Fruit fly (Drosophila melanogaster) whole organism, embryonic: ENCODE data around the gene CG43175.

Experiments used
- CG12104 ChIP-seq: fragments of 200-800 bp; sonication (Bioruptor generic); optimal IDR thresholded peaks from 3 replicates; lab custom pipeline; 2016; ENCODE audit warnings: missing biosample characterization, missing genetic modification characterization
- CG6654 ChIP-seq: fragments of 200-800 bp; sonication (Bioruptor generic); optimal IDR thresholded peaks from 2 replicates; lab custom pipeline; 2017; ENCODE audit warnings: missing biosample characterization, mild to moderate bottlenecking, missing genetic modification characterization
- CG6791 ChIP-seq: fragments of 200-800 bp; sonication (Bioruptor generic); IDR thresholded peaks from 3 replicates; pipeline ENCODE4 v1.3.6; 2022; ENCODE audit warnings: missing biosample characterization, missing genetic modification characterization; ENCODE audit not compliant: partially characterized antibody
- CTCF ChIP-seq: fragments of 200-800 bp; sonication (Bioruptor generic); optimal IDR thresholded peaks from 2 replicates; lab custom pipeline; 2017; ENCODE audit warnings: missing biosample characterization, mild to moderate bottlenecking, missing genetic modification characterization, moderate library complexity
- Dek ChIP-seq: fragments of 200-800 bp; sonication (Bioruptor generic); optimal IDR thresholded peaks from 3 replicates; lab custom pipeline; 2019; ENCODE audit warnings: missing biosample characterization, mild to moderate bottlenecking, missing genetic modification characterization, moderate library complexity
- Neu2 ChIP-seq: fragments of 200-800 bp; sonication (Bioruptor generic); optimal IDR thresholded peaks from 3 replicates; lab custom pipeline; 2016; ENCODE audit warnings: missing biosample characterization, missing genetic modification characterization, borderline replicate concordance
- hb ChIP-seq: fragments of 200-800 bp; sonication (Bioruptor generic); IDR thresholded peaks from 3 replicates; pipeline ENCODE4 v1.3.6; 2022; ENCODE audit warnings: missing biosample characterization, missing genetic modification characterization; ENCODE audit not compliant: partially characterized antibody
- her ChIP-seq: fragments of 200-800 bp; sonication (Bioruptor generic); optimal IDR thresholded peaks from 2 replicates; lab custom pipeline; 2016; ENCODE audit warnings: missing biosample characterization, missing genetic modification characterization
- psq ChIP-seq: fragments of 200-800 bp; sonication (Bioruptor generic); optimal IDR thresholded peaks from 2 replicates; lab custom pipeline; 2017; ENCODE audit warnings: missing biosample characterization, missing genetic modification characterization

DNA sequence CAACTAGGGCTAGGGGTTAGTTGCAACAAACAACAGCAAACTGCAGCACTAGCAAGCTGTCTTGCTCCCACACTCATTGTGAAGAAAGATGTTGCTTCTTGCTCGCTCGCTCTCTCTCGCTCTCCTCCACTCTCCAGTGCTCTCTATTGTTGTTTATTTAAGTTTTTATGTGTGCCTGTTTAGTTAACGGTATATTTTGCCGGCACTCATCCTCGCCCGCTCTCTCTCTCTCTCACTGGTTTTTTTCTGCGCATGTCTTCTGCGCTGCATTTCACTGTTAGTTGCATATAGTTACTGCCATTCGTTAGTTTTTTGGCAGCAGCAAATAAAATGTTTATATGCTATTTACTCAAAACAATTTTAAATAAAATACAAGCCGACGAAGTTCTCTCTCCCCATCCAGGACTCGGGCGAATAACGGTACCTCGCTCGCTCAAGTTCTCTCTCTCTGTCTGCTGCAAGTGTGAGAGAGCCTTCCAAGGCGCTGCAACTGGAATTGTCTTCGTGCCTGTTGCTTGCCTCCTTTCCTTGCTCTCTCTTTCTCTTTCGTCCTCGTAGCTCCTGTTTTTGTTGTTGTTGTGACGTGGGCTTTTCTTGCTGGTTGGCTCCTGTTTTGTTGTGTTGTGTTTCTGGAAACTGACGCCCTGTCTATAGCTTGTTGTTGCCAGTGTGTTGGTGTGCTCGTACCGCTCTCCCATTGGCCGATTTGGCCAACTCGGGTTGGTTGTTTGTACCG lies 35.7 kb downstream of the CG43175 start:
- TF ChIP-seq CTCF (GFP tag; lab: Kevin White, UChicago) (no peak), psq (GFP tag; lab: Kevin White, UChicago) (no peak), CG6791 (GFP tag; lab: Robert Waterston, UW) (no peak), CG6654 (GFP tag; lab: Kevin White, UChicago) (no peak), her (GFP tag; lab: Kevin White, UChicago) (no peak), hb (GFP tag; lab: Robert Waterston, UW) (no peak), Dek (tag; lab: Kevin White, UChicago) (no peak), CG12104 (GFP tag; lab: Kevin White, UChicago) (no peak), Neu2 (GFP tag; lab: Kevin White, UChicago) (no peak)
